Worm (Caenorhabditis elegans) whole organism, mixed stage, embryonic: Measurements from ENCODE around the gene Y38H6C.24.

ENCODE experiments used
- drap-1 ChIP-seq: fragments of 200-800 bp; sonication (Bioruptor generic); optimal IDR thresholded peaks from 3 replicates; lab custom pipeline; 2018; ENCODE audit warnings: mild to moderate bottlenecking, missing genetic modification characterization, missing compliant biosample characterization
- flh-1 ChIP-seq: fragments of 200-800 bp; sonication (Bioruptor generic); optimal IDR thresholded peaks from 2 replicates; lab custom pipeline; 2018; ENCODE audit warnings: mild to moderate bottlenecking, missing genetic modification characterization, moderate library complexity, missing compliant biosample characterization
- lin-13 ChIP-seq: fragments of 150-350 bp; optimal IDR thresholded peaks from 2 replicates; lab custom pipeline; 2014; ENCODE audit warnings: missing biosample characterization, missing genetic modification characterization
- unc-62 ChIP-seq: fragments of 150-350 bp; optimal IDR thresholded peaks from 2 replicates; lab custom pipeline; 2014; ENCODE audit warnings: missing biosample characterization, missing genetic modification reagents, missing genetic modification characterization

DNA sequence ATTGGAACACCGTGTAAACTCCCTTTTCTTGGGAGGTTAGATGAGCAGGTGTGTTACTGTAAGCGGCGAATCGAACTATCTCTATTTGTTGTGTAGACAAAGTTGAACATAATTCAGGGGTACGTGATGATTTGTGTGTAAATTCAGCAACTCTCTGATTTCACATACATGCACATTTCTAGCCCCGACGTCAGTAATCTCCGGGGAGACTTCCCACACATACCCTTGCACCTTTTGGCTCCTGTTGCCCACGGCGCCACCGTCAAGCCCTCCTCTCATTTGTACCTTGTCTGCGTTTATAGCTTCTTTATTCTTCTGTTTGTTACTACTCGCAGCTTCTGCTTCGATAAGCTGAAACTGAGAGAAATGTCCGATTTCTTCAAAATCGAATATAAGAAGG lies 7.3 kb upstream of the Y38H6C.24 start, which contains the start of gene Y38H6C.25:
- TF ChIP-seq unc-62 (GFP tag; lab: Kevin White, UChicago) (no peak), drap-1 (GFP tag; lab: Kevin White, UChicago) (no peak), lin-13 (tag; lab: Kevin White, UChicago) (no peak), flh-1 (GFP tag; lab: Kevin White, UChicago) (no peak)
